Fruit fly (Drosophila melanogaster) whole organism: ENCODE results near the gene Tob.

ENCODE experiments used
- CG8478 ChIP-seq: fragments of >200 bp; optimal IDR thresholded peaks from 2 replicates; lab custom pipeline; 2018; ENCODE audit warnings: inconsistent platforms
- Dll ChIP-seq: fragments of >200 bp; optimal IDR thresholded peaks from 2 replicates; lab custom pipeline; 2017
- pan ChIP-seq: fragments of >200 bp; optimal IDR thresholded peaks from 2 replicates; lab custom pipeline; 2017
- psq ChIP-seq: fragments of >200 bp; optimal IDR thresholded peaks from 2 replicates; lab custom pipeline; 2017

DNA sequence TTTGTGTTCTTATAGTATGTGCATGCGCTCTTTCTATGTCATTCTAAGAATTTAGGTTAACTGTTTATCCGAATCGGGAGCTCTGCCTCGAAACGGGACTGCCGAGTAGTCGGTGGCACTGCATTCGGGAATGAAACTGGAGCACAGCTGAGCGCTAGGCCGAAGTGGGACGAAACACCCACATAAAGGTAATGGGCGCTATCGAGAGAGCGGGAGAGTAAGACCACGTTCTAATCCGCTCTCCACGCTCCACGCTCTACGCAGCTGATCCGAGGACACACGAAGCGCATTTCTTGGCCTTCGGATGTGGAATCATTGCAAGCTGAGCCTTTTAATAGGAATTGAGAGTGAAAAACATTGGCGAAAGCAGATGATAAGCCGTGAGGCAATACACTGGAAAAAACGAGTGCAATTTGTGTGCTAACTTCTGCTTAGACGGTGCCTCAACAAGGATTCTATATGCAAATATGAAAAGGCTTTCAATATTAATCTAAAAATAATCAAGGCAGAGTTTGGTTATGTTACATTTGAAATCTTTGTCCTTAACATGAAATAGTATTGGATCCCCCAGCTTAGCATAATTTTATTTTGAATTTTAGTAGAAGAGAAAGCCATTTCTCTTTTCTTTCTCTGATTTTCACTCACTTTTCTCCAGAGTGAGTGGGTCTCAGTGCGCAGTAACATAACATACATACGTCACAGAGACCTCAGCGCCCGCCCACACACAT is 5.3 kb downstream of the Tob start:
- TF ChIP-seq psq (lab: Kevin White, UChicago) = no peak
- no peak for TF ChIP-seq Dll (lab: Kevin White, UChicago)
- no peak for TF ChIP-seq pan (lab: Kevin White, UChicago)
- no peak for TF ChIP-seq CG8478 (lab: Kevin White, UChicago)
